Fruit fly (Drosophila melanogaster) whole organism, adult: ENCODE data around the gene CG14961.

Experiments
- CG11617 ChIP-seq: fragments of 200-800 bp; sonication (Bioruptor generic); optimal IDR thresholded peaks from 2 replicates; lab custom pipeline; 2017; ENCODE audit warnings: mild to moderate bottlenecking, missing biosample characterization, missing genetic modification reagents, missing genetic modification characterization
- Crg-1 ChIP-seq: fragments of 200-800 bp; sonication (Bioruptor generic); optimal IDR thresholded peaks from 2 replicates; lab custom pipeline; 2016; ENCODE audit warnings: missing biosample characterization, missing genetic modification characterization
- Mnt ChIP-seq: fragments of 200-800 bp; sonication (Bioruptor generic); optimal IDR thresholded peaks from 2 replicates; lab custom pipeline; 2016; ENCODE audit warnings: missing biosample characterization, mild to moderate bottlenecking, missing genetic modification characterization
- bab1 ChIP-seq: fragments of 200-800 bp; sonication (Bioruptor generic); optimal IDR thresholded peaks from 3 replicates; lab custom pipeline; 2019; ENCODE audit warnings: missing biosample characterization, mild to moderate bottlenecking, missing genetic modification characterization, moderate library complexity
- cic ChIP-seq: fragments of 200-800 bp; sonication (Bioruptor generic); optimal IDR thresholded peaks from 2 replicates; lab custom pipeline; 2017; ENCODE audit warnings: missing biosample characterization, mild to moderate bottlenecking, missing genetic modification characterization, moderate library complexity
- kay ChIP-seq: fragments of 200-800 bp; sonication (Bioruptor generic); peaks from one replicate; lab custom pipeline; 2016; ENCODE audit warnings: missing biosample characterization, missing genetic modification characterization, borderline replicate concordance
- ovo ChIP-seq: fragments of 200-800 bp; sonication (Bioruptor generic); optimal IDR thresholded peaks from 2 replicates; lab custom pipeline; 2016; ENCODE audit warnings: missing biosample characterization, missing genetic modification characterization
- pad ChIP-seq: fragments of 200-800 bp; sonication (Bioruptor generic); optimal IDR thresholded peaks from 3 replicates; lab custom pipeline; 2017; ENCODE audit warnings: missing biosample characterization, missing genetic modification characterization, mild to moderate bottlenecking, moderate library complexity, missing genetic modification reagents
- tj ChIP-seq: fragments of 200-800 bp; sonication (Bioruptor generic); optimal IDR thresholded peaks from 3 replicates; lab custom pipeline; 2017; ENCODE audit warnings: missing biosample characterization, mild to moderate bottlenecking, missing genetic modification characterization, moderate library complexity

- no peak for TF ChIP-seq CG11617 (GFP tag; lab: Kevin White, UChicago)
- no peak for TF ChIP-seq kay (GFP tag; lab: Kevin White, UChicago)
- no peak for TF ChIP-seq Mnt
- TF ChIP-seq ovo (GFP tag; lab: Kevin White, UChicago) = no peak
- no peak for TF ChIP-seq cic (GFP tag; lab: Kevin White, UChicago)
- no peak for TF ChIP-seq pad
- no peak for TF ChIP-seq bab1 (GFP tag; lab: Kevin White, UChicago)
- no peak for TF ChIP-seq Crg-1 (GFP tag; lab: Kevin White, UChicago)
- TF ChIP-seq tj (GFP tag; lab: Kevin White, UChicago) = no peak
Measured at dm6 chr3L:3351814-3352359, 22.0 kb downstream of the CG14961 start.
